Fruit fly (Drosophila melanogaster): ENCODE data around the gene Eig71Ef.

- TF ChIP-seq h (GFP tag; optimal IDR thresholded peaks at IDR 0.05) (no peak), psq (GFP tag; optimal IDR thresholded peaks at IDR 0.05) (no peak), fru (GFP tag; optimal IDR thresholded peaks at IDR 0.05) (no peak)
Measured at dm6 chr3L:15661567-15661966, 4.4 kb upstream of the Eig71Ef start, which contains the start of gene CG43082.

Data from whole organism, wandering third instar larva.